Worm (Caenorhabditis elegans) whole organism, mixed stage, embryonic: ENCODE results near the gene kmo-2.

Experiments
- M03D4.4 ChIP-seq: sonication (generic microtip); optimal IDR thresholded peaks from 2 replicates; lab custom pipeline; 2017; ENCODE audit warnings: mild to moderate bottlenecking, missing genetic modification characterization, missing compliant biosample characterization
- blmp-1 ChIP-seq: fragments of 150-350 bp; optimal IDR thresholded peaks from 2 replicates; lab custom pipeline; 2014; ENCODE audit warnings: missing biosample characterization, missing genetic modification characterization
- ceh-39 ChIP-seq: fragments of 150-350 bp; optimal IDR thresholded peaks from 2 replicates; lab custom pipeline; 2014; ENCODE audit warnings: missing biosample characterization, missing genetic modification characterization
- ceh-43 ChIP-seq: fragments of 200-800 bp; sonication (Bioruptor generic); optimal IDR thresholded peaks from 2 replicates; lab custom pipeline; 2018; ENCODE audit warnings: mild to moderate bottlenecking, missing genetic modification characterization, moderate library complexity, missing compliant biosample characterization
- ces-1 ChIP-seq: fragments of 150-350 bp; optimal IDR thresholded peaks from 2 replicates; lab custom pipeline; 2014; ENCODE audit warnings: missing biosample characterization, missing genetic modification reagents, missing genetic modification characterization
- drap-1 ChIP-seq: fragments of 200-800 bp; sonication (Bioruptor generic); optimal IDR thresholded peaks from 3 replicates; lab custom pipeline; 2018; ENCODE audit warnings: mild to moderate bottlenecking, missing genetic modification characterization, missing compliant biosample characterization
- elt-1 ChIP-seq: sonication (generic microtip); optimal IDR thresholded peaks from 2 replicates; lab custom pipeline; 2017; ENCODE audit warnings: missing genetic modification characterization, mild to moderate bottlenecking, missing compliant biosample characterization, antibody characterized with exemption, moderate library complexity, borderline replicate concordance; ENCODE audit not compliant: insufficient read depth
- elt-3 ChIP-seq: fragments of 150-350 bp; optimal IDR thresholded peaks from 2 replicates; lab custom pipeline; 2014; ENCODE audit warnings: missing biosample characterization, missing genetic modification characterization
- ham-2 ChIP-seq: fragments of 200-800 bp; sonication (Bioruptor generic); optimal IDR thresholded peaks from 2 replicates; lab custom pipeline; 2018; ENCODE audit warnings: mild to moderate bottlenecking, missing genetic modification characterization, missing compliant biosample characterization
- hlh-1 ChIP-seq: fragments of 150-350 bp; optimal IDR thresholded peaks from 2 replicates; lab custom pipeline; 2014; ENCODE audit warnings: missing biosample characterization, missing genetic modification reagents, missing genetic modification characterization
- lsy-2 ChIP-seq: fragments of 150-350 bp; optimal IDR thresholded peaks from 2 replicates; lab custom pipeline; 2014; ENCODE audit warnings: missing biosample characterization, missing genetic modification characterization
- mab-5 ChIP-seq: fragments of 150-350 bp; optimal IDR thresholded peaks from 2 replicates; lab custom pipeline; 2014; ENCODE audit warnings: missing biosample characterization, missing genetic modification characterization
- mep-1 ChIP-seq: fragments of 150-350 bp; optimal IDR thresholded peaks from 2 replicates; lab custom pipeline; 2017; ENCODE audit warnings: missing biosample characterization, missing genetic modification reagents, missing genetic modification characterization, inconsistent platforms
- mls-2 ChIP-seq: sonication (generic microtip); optimal IDR thresholded peaks from 2 replicates; lab custom pipeline; 2016; ENCODE audit warnings: mild to moderate bottlenecking, missing genetic modification characterization, moderate library complexity, missing compliant biosample characterization
- nhr-2 ChIP-seq: fragments of 150-350 bp; optimal IDR thresholded peaks from 2 replicates; lab custom pipeline; 2014; ENCODE audit warnings: missing biosample characterization, missing genetic modification characterization
- nhr-237 ChIP-seq: fragments of 150-350 bp; optimal IDR thresholded peaks from 2 replicates; lab custom pipeline; 2014; ENCODE audit warnings: missing biosample characterization, missing genetic modification characterization
- nhr-28 ChIP-seq: fragments of 150-350 bp; optimal IDR thresholded peaks from 2 replicates; lab custom pipeline; 2014; ENCODE audit warnings: missing biosample characterization, missing genetic modification characterization
- nhr-76 ChIP-seq: sonication (generic microtip); optimal IDR thresholded peaks from 2 replicates; lab custom pipeline; 2017; ENCODE audit warnings: missing biosample characterization, missing genetic modification characterization
- pha-4 ChIP-seq: fragments of 150-350 bp; optimal IDR thresholded peaks from 2 replicates; lab custom pipeline; 2018; ENCODE audit warnings: missing biosample characterization, missing genetic modification reagents, missing genetic modification characterization
- sem-2 ChIP-seq: fragments of 200-800 bp; sonication (Bioruptor generic); optimal IDR thresholded peaks from 2 replicates; lab custom pipeline; 2018; ENCODE audit warnings: mild to moderate bottlenecking, missing genetic modification characterization, missing compliant biosample characterization
- snpc-4 ChIP-seq: fragments of 150-350 bp; optimal IDR thresholded peaks from 2 replicates; lab custom pipeline; 2014; ENCODE audit warnings: missing biosample characterization, missing genetic modification characterization
- sptf-1 ChIP-seq: sonication (generic microtip); optimal IDR thresholded peaks from 2 replicates; lab custom pipeline; 2017; ENCODE audit warnings: mild to moderate bottlenecking, missing genetic modification characterization, moderate library complexity, missing compliant biosample characterization
- tbx-8 ChIP-seq: fragments of 200-800 bp; sonication (Bioruptor generic); optimal IDR thresholded peaks from 2 replicates; lab custom pipeline; 2018; ENCODE audit warnings: mild to moderate bottlenecking, missing genetic modification characterization, moderate library complexity, missing compliant biosample characterization
- unc-120 ChIP-seq: sonication (generic microtip); optimal IDR thresholded peaks from 2 replicates; lab custom pipeline; 2017; ENCODE audit warnings: missing genetic modification characterization, missing compliant biosample characterization; ENCODE audit not compliant: poor library complexity, severe bottlenecking
- unc-39 ChIP-seq: fragments of 150-350 bp; optimal IDR thresholded peaks from 2 replicates; lab custom pipeline; 2014; ENCODE audit warnings: missing biosample characterization, missing genetic modification characterization
- unc-62 ChIP-seq: fragments of 150-350 bp; optimal IDR thresholded peaks from 2 replicates; lab custom pipeline; 2014; ENCODE audit warnings: missing biosample characterization, missing genetic modification reagents, missing genetic modification characterization
- zip-8 ChIP-seq: fragments of 150-350 bp; optimal IDR thresholded peaks from 2 replicates; lab custom pipeline; 2014; ENCODE audit warnings: missing biosample characterization, missing genetic modification characterization
- ztf-11 ChIP-seq: fragments of 150-350 bp; optimal IDR thresholded peaks from 2 replicates; lab custom pipeline; 2014; ENCODE audit warnings: missing biosample characterization, missing genetic modification characterization

Gene kmo-2

ce11 chrV:12068437-12068836, at the start of gene kmo-2:
kmo-2 (minus strand) TSS chrV:12068537.
- TF ChIP-seq ces-1 (no peak), drap-1 (GFP tag; lab: Kevin White, UChicago) (no peak), ceh-39 (tag; lab: Kevin White, UChicago) (no peak), M03D4.4 (no peak)

ce11 chrV:12117567-12118053, 49.3 kb upstream of the kmo-2 start, which contains the start of gene C13C4.8:
C13C4.8 (plus strand) TSS chrV:12118003.
- TF ChIP-seq nhr-76 (tag; lab: Kevin White, UChicago) (no peak), sem-2 (GFP tag; lab: Kevin White, UChicago) (no peak), hlh-1 (tag; lab: Kevin White, UChicago) (no peak), elt-1 (tag; lab: Kevin White, UChicago) (no peak), ham-2 (GFP tag; lab: Kevin White, UChicago) (no peak), mab-5 (tag; lab: Kevin White, UChicago) (no peak), unc-62 (no peak), ceh-39 (tag; lab: Kevin White, UChicago) (no peak), ceh-43 (GFP tag; lab: Kevin White, UChicago) (no peak), nhr-28 (tag; lab: Kevin White, UChicago) (no peak), drap-1 (GFP tag; lab: Kevin White, UChicago) (no peak), snpc-4 (tag; lab: Kevin White, UChicago) (no peak), tbx-8 (GFP tag; lab: Kevin White, UChicago) (no peak), mep-1 (no peak), mls-2 (no peak)

ce11 chrV:12115150-12115549, 46.8 kb upstream of the kmo-2 start:
- TF ChIP-seq ham-2 (GFP tag; lab: Kevin White, UChicago) (no peak), nhr-237 (tag; lab: Kevin White, UChicago) (no peak), blmp-1 (tag; lab: Kevin White, UChicago) (no peak), ztf-11 (tag; lab: Kevin White, UChicago) (no peak)

- TF ChIP-seq nhr-2 (tag; lab: Kevin White, UChicago) (no peak), M03D4.4 (no peak), elt-1 (tag; lab: Kevin White, UChicago) (no peak)
Observed at ce11 chrV:12114693-12115092, 46.4 kb upstream of the kmo-2 start, which contains the start of gene spin-1. spin-1 (plus strand) TSS chrV:12114993.

ce11 chrV:12113726-12114125, 45.4 kb upstream of the kmo-2 start:
- TF ChIP-seq nhr-237 (tag; lab: Kevin White, UChicago), result no peak
- no peak for TF ChIP-seq elt-3 (tag; lab: Kevin White, UChicago)
- TF ChIP-seq hlh-1 (tag; lab: Kevin White, UChicago), result no peak
- no peak for TF ChIP-seq lsy-2 (tag; lab: Kevin White, UChicago)
- no peak for TF ChIP-seq unc-120 (tag; lab: Kevin White, UChicago)
- no peak for TF ChIP-seq elt-1 (tag; lab: Kevin White, UChicago)
- no peak for TF ChIP-seq sptf-1 (tag; lab: Kevin White, UChicago)
- no peak for TF ChIP-seq mab-5 (tag; lab: Kevin White, UChicago)
- TF ChIP-seq pha-4 (tag; lab: Kevin White, UChicago), result no peak
- no peak for TF ChIP-seq ztf-11 (tag; lab: Kevin White, UChicago)
- TF ChIP-seq mls-2, result no peak
- no peak for TF ChIP-seq mep-1
- no peak for TF ChIP-seq blmp-1 (tag; lab: Kevin White, UChicago)
- no peak for TF ChIP-seq ces-1

- no peak for TF ChIP-seq unc-39 (tag; lab: Kevin White, UChicago)
- TF ChIP-seq zip-8, result peak; percentile 47
Observed at ce11 chrV:12111452-12111851, 43.1 kb upstream of the kmo-2 start, which contains the start of gene lhpp-1. lhpp-1 (minus strand) TSS chrV:12111805.

ce11 chrV:12106841-12107240, 38.5 kb upstream of the kmo-2 start, which contains the start of gene nhr-136:
nhr-136 (plus strand) TSS chrV:12107141.
- TF ChIP-seq ham-2 (GFP tag; lab: Kevin White, UChicago), result peak; percentile 9
- TF ChIP-seq zip-8, result no peak
